Fruit fly (Drosophila melanogaster): Measurements from ENCODE around the gene CG31245.

DNA sequence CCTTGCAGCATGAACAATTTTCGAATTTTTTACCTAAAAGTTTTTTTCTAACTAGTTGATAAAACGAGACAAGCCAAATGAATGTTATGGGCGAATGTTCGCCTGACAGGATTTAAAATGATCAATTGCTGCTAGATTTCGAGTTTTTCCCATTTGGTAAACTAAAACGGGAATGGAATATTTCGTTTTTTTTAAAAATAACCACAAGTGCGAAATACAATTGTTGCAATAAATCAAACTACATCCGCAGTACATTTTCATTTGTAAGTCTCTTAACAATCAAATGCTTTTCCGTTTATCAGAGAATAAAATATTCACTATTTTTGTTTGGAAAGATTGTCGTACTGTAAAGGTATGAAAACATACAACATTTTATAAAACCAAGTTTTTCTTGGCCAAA lies 48.1 kb upstream of the CG31245 start, which contains the start of gene CG3517:
- TF ChIP-seq CG9948 (tag; optimal IDR thresholded peaks at IDR 0.05) (no peak), rn (GFP tag; IDR thresholded peaks at IDR 0.05) (no peak), EcR (GFP tag; optimal IDR thresholded peaks at IDR 0.05) (no peak), CG12605 (GFP tag; IDR thresholded peaks at IDR 0.05) (no peak), CG8159 (tag; optimal IDR thresholded peaks at IDR 0.05) (no peak), fd96Ca (GFP tag; IDR thresholded peaks at IDR 0.05) (no peak), D1 (tag; optimal IDR thresholded peaks at IDR 0.05) (no peak), Snoo (tag; optimal IDR thresholded peaks at IDR 0.05) (no peak), gl (tag; optimal IDR thresholded peaks at IDR 0.05) (no peak)

Measured in whole organism, pupa.